Worm (Caenorhabditis elegans) whole organism, early embryonic: ENCODE data around the gene srg-24.
A peak's percentile ranks its signal among the peaks of the same experiment; 100 is the strongest.

Experiments used
- B0310.2 ChIP-seq: sonication (generic microtip); optimal IDR thresholded peaks from 2 replicates; lab custom pipeline; 2016; ENCODE audit warnings: mild to moderate bottlenecking, missing genetic modification characterization, missing compliant biosample characterization
- ceh-36 ChIP-seq: sonication (generic microtip); optimal IDR thresholded peaks from 2 replicates; lab custom pipeline; 2016; ENCODE audit warnings: missing genetic modification characterization, inconsistent platforms, missing compliant biosample characterization
- flt-1 ChIP-seq: fragments of 200-800 bp; sonication (Bioruptor generic); IDR thresholded peaks from 2 replicates; pipeline ENCODE4 v1.3.6; 2022; ENCODE audit warnings: missing genetic modification characterization, missing compliant biosample characterization
- pes-1 ChIP-seq: fragments of 200-800 bp; sonication (Bioruptor generic); IDR thresholded peaks from 2 replicates; pipeline ENCODE4 v1.3.6; 2022; ENCODE audit warnings: missing genetic modification reagents, missing genetic modification characterization, missing compliant biosample characterization

The srg-24 gene

DNA sequence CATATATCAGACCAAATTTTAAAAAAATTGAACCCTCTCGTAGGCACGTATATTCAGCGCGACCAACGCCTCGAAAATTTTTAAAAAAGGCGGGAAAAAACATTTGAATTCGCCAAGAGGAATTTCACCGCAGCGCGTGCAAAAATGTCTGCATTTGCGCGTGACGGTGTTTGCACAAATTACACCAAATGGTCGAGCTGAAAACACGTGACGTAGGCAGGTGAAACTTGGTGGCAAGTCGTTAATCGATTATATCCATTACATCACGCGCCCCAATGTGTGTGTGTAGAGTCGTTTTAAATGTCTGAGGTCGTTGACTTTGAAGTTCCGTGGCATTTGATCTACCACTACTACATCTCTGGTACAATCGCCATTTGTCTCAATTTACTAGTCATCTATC lies 49.7 kb downstream of the srg-24 start, which contains the start of gene sri-31:
sri-31 (plus strand) TSS at position 301 of the 400 bp plus-strand sequence.
- TF ChIP-seq flt-1 (GFP tag; lab: Robert Waterston, UW) = no peak
- no peak for TF ChIP-seq B0310.2
- TF ChIP-seq pes-1 (GFP tag; lab: Robert Waterston, UW) = no peak

DNA sequence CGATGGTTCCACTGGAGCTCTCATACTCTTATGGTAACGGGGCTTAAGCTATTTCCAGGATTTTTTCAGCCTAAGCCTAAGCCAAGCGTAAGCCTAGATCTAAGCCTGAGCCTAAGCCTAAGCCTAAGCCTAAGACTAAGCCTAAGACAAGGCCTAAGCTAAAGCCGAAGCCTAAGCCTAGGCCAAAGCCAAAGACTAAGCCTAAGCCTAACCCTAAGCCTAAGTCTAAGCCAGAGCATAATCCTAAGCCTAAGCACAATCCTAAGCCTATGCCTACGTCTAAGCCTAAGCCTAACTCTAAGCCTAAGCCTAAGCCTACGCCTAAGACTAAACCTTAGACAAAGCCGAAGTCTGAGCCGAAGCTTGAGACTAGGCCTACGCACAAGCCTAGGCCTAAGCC lies 51.5 kb downstream of the srg-24 start:
- TF ChIP-seq ceh-36 (tag; lab: Kevin White, UChicago) (peak; percentile 87), pes-1 (GFP tag; lab: Robert Waterston, UW) (no peak)
